Worm (Caenorhabditis elegans): ENCODE results near the gene clc-5.

ce11 chrX:7416082-7416481 lies 17.3 kb upstream of the clc-5 start, which contains the start of gene C10A4.1:
- TF ChIP-seq nhr-12 (tag; optimal IDR thresholded peaks at IDR 0.05) (no peak), nhr-76 (tag; optimal IDR thresholded peaks at IDR 0.05) (no peak), flh-1 (GFP tag; optimal IDR thresholded peaks at IDR 0.05) (no peak), zip-8 (tag; optimal IDR thresholded peaks at IDR 0.05) (no peak), ztf-11 (tag; optimal IDR thresholded peaks at IDR 0.05) (no peak), bed-3 (GFP tag; optimal IDR thresholded peaks at IDR 0.05) (no peak), snpc-4 (tag; optimal IDR thresholded peaks at IDR 0.05) (no peak), sptf-1 (tag; optimal IDR thresholded peaks at IDR 0.05) (no peak)

Data from whole organism, mixed stage, embryonic.